ENCODE assay signal across 1 fruit fly cellular context in the genomic region with DNA sequence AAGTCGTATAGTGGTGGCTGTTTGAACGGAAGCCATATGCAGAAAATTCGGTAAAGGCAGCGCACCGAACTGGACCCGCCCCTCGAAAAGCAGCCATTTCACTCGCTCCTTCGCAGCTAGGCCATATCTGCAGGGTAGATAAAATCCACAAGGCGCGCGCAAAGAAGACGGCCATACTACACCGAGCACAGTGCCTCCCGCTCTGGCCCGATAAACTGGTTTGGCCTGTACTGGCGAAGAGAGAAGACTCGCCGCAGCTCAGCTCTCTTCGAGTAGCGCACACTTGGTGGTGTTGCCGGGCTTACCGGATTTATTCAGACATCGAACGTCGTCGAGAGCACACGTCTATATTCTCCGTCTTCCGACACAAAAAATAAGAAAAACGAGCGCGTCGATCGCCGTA.
TF ChIP-seq lines count a peak whose summit lies in the region.

A gene (plus strand): TSS at position 311 of the 403 bp plus-strand sequence.

TF ChIP-seq in whole organism, embryonic, 481 proteins besides CTCF, POLR2A, EP300 and RAD21 (continued from another document and continues in another):
- no peak for TF ChIP-seq CG1529 (GFP tag; optimal IDR thresholded peaks at IDR 0.05; lab: Kevin White, UChicago)
- no peak for TF ChIP-seq CG8924 (tag; optimal IDR thresholded peaks at IDR 0.05; lab: Kevin White, UChicago)
- TF ChIP-seq E2f2 (GFP tag; IDR thresholded peaks at IDR 0.05; lab: Robert Waterston, UW), result peak; percentile 29; the same call in 1 of the 2 replicates
- no peak for TF ChIP-seq CG11696 (GFP tag; IDR thresholded peaks at IDR 0.05; lab: Robert Waterston, UW)
- TF ChIP-seq Bdp1 (GFP tag; optimal IDR thresholded peaks at IDR 0.05; lab: Kevin White, UChicago), result no peak
- no peak for TF ChIP-seq CG7786 (GFP tag; optimal IDR thresholded peaks at IDR 0.05; lab: Kevin White, UChicago)
- no peak for TF ChIP-seq Spps (tag; optimal IDR thresholded peaks at IDR 0.05; lab: Kevin White, UChicago)
- peak; percentile 31; the same call in 1 of the 2 replicates for TF ChIP-seq Scr (GFP tag; IDR thresholded peaks at IDR 0.05; lab: Robert Waterston, UW; ENCODE audit: partially characterized antibody)
- no peak for TF ChIP-seq CG11504 (tag; optimal IDR thresholded peaks at IDR 0.05; lab: Kevin White, UChicago)
- TF ChIP-seq bigmax (GFP tag; optimal IDR thresholded peaks at IDR 0.05; lab: Kevin White, UChicago), result no peak
- no peak for TF ChIP-seq CG3995 (GFP tag; optimal IDR thresholded peaks at IDR 0.05; lab: Kevin White, UChicago)
- no peak for TF ChIP-seq nerfin-1 (tag; optimal IDR thresholded peaks at IDR 0.05; lab: Kevin White, UChicago)
- TF ChIP-seq org-1 (GFP tag; optimal IDR thresholded peaks at IDR 0.05; lab: Kevin White, UChicago), result no peak
- no peak for TF ChIP-seq CG6254 (GFP tag; optimal IDR thresholded peaks at IDR 0.05; lab: Kevin White, UChicago)
- no peak for TF ChIP-seq CG16779 (GFP tag; IDR thresholded peaks at IDR 0.05; lab: Robert Waterston, UW)
- TF ChIP-seq oc (tag; optimal IDR thresholded peaks at IDR 0.05; lab: Kevin White, UChicago), result peak; percentile 82
- TF ChIP-seq H15 (GFP tag; IDR thresholded peaks at IDR 0.05; lab: Robert Waterston, UW), result no peak
- no peak for TF ChIP-seq CG4854 (GFP tag; optimal IDR thresholded peaks at IDR 0.05; lab: Kevin White, UChicago)
- no peak for TF ChIP-seq ERR (GFP tag; optimal IDR thresholded peaks at IDR 0.05; lab: Kevin White, UChicago)
- TF ChIP-seq Neu2 (GFP tag; optimal IDR thresholded peaks at IDR 0.05; lab: Kevin White, UChicago; ENCODE audit: borderline replicate concordance), result no peak
- TF ChIP-seq shn (GFP tag; optimal IDR thresholded peaks at IDR 0.05; lab: Kevin White, UChicago), result no peak
- no peak for TF ChIP-seq Hand (GFP tag; optimal IDR thresholded peaks at IDR 0.05; lab: Kevin White, UChicago)
- no peak for TF ChIP-seq CG11247 (GFP tag; IDR thresholded peaks at IDR 0.05; lab: Robert Waterston, UW)
- TF ChIP-seq ara (GFP tag; IDR thresholded peaks at IDR 0.05; lab: Robert Waterston, UW), result 0 out of 2 replicates have a peak, but pooled peaks have one; percentile 13
- TF ChIP-seq Ravus (GFP tag; IDR thresholded peaks at IDR 0.05; lab: Robert Waterston, UW), result no peak
- no peak for TF ChIP-seq Gug (GFP tag; IDR thresholded peaks at IDR 0.05; lab: Robert Waterston, UW)
- TF ChIP-seq stwl (tag; optimal IDR thresholded peaks at IDR 0.05; lab: Kevin White, UChicago), result no peak
- no peak for TF ChIP-seq Hr78 (GFP tag; optimal IDR thresholded peaks at IDR 0.05; lab: Kevin White, UChicago)
- no peak for TF ChIP-seq sqz (GFP tag; optimal IDR thresholded peaks at IDR 0.05; lab: Kevin White, UChicago)
- TF ChIP-seq twi (tag; optimal IDR thresholded peaks at IDR 0.05; lab: Kevin White, UChicago), result peak; percentile 41
- no peak for TF ChIP-seq CG18011 (GFP tag; optimal IDR thresholded peaks at IDR 0.05; lab: Kevin White, UChicago)
- no peak for TF ChIP-seq gt (GFP tag; IDR thresholded peaks at IDR 0.05; lab: Robert Waterston, UW)
- no peak for TF ChIP-seq CG13624 (GFP tag; optimal IDR thresholded peaks at IDR 0.05; lab: Kevin White, UChicago)
- no peak for TF ChIP-seq CG4404 (GFP tag; IDR thresholded peaks at IDR 0.05; lab: Robert Waterston, UW)
- TF ChIP-seq dan (GFP tag; IDR thresholded peaks at IDR 0.05; lab: Robert Waterston, UW), result no peak
- TF ChIP-seq CG4360 (GFP tag; IDR thresholded peaks at IDR 0.05; lab: Robert Waterston, UW), result peak; percentile 56
- no peak for TF ChIP-seq CG17359 (tag; optimal IDR thresholded peaks at IDR 0.05; lab: Kevin White, UChicago)
- TF ChIP-seq tio (GFP tag; optimal IDR thresholded peaks at IDR 0.05; lab: Kevin White, UChicago), result no peak
- no peak for TF ChIP-seq gem (tag; optimal IDR thresholded peaks at IDR 0.05; lab: Kevin White, UChicago)
- peak; percentile 68 for TF ChIP-seq Opbp (GFP tag; IDR thresholded peaks at IDR 0.05; lab: Robert Waterston, UW; ENCODE audit: partially characterized antibody)
- TF ChIP-seq br (optimal IDR thresholded peaks at IDR 0.05; lab: Kevin White, UChicago), result no peak
- no peak for TF ChIP-seq lmd (GFP tag; IDR thresholded peaks at IDR 0.05; lab: Robert Waterston, UW)
- no peak for TF ChIP-seq CG18599 (GFP tag; optimal IDR thresholded peaks at IDR 0.05; lab: Kevin White, UChicago)
- no peak for TF ChIP-seq ken (GFP tag; IDR thresholded peaks at IDR 0.05; lab: Robert Waterston, UW)
- TF ChIP-seq zf30C (GFP tag; optimal IDR thresholded peaks at IDR 0.05; lab: Kevin White, UChicago), result peak; percentile 17
- no peak for TF ChIP-seq CG4328 (GFP tag; optimal IDR thresholded peaks at IDR 0.05; lab: Kevin White, UChicago)
- TF ChIP-seq CG43689 (GFP tag; IDR thresholded peaks at IDR 0.05; lab: Robert Waterston, UW), result no peak
- TF ChIP-seq dati (GFP tag; IDR thresholded peaks at IDR 0.05; lab: Robert Waterston, UW), result no peak
- no peak for TF ChIP-seq salm (tag; optimal IDR thresholded peaks at IDR 0.05; lab: Kevin White, UChicago)
- TF ChIP-seq CrebB (tag; optimal IDR thresholded peaks at IDR 0.05; lab: Kevin White, UChicago), result no peak
- TF ChIP-seq Rx (GFP tag; IDR thresholded peaks at IDR 0.05; lab: Robert Waterston, UW), result no peak
- TF ChIP-seq CG10321 (GFP tag; IDR thresholded peaks at IDR 0.05; lab: Robert Waterston, UW), result peak; percentile 99
- TF ChIP-seq CG6654 (GFP tag; optimal IDR thresholded peaks at IDR 0.05; lab: Kevin White, UChicago), result no peak
- no peak for TF ChIP-seq pfk (GFP tag; optimal IDR thresholded peaks at IDR 0.05; lab: Kevin White, UChicago)
- no peak for TF ChIP-seq onecut (GFP tag; IDR thresholded peaks at IDR 0.05; lab: Robert Waterston, UW)
- TF ChIP-seq chn (GFP tag; optimal IDR thresholded peaks at IDR 0.05; lab: Kevin White, UChicago), result no peak
- peak; percentile 61; the same call in 1 of the 2 replicates for TF ChIP-seq rib (GFP tag; IDR thresholded peaks at IDR 0.05; lab: Robert Waterston, UW)
- TF ChIP-seq cato (GFP tag; optimal IDR thresholded peaks at IDR 0.05; lab: Kevin White, UChicago; ENCODE audit: borderline replicate concordance), result no peak
- no peak for TF ChIP-seq tx (GFP tag; optimal IDR thresholded peaks at IDR 0.05; lab: Kevin White, UChicago)
- TF ChIP-seq so (GFP tag; IDR thresholded peaks at IDR 0.05; lab: Robert Waterston, UW), result no peak
- no peak for TF ChIP-seq CG11695 (GFP tag; IDR thresholded peaks at IDR 0.05; lab: Robert Waterston, UW)
- no peak for TF ChIP-seq CG7372 (GFP tag; IDR thresholded peaks at IDR 0.05; lab: Robert Waterston, UW)
- peak; percentile 13 for TF ChIP-seq grau (tag; optimal IDR thresholded peaks at IDR 0.05; lab: Kevin White, UChicago)
- TF ChIP-seq sr (GFP tag; IDR thresholded peaks at IDR 0.05; lab: Robert Waterston, UW), result peak; percentile 33; the same call in 1 of the 3 replicates
- 0 out of 3 replicates have a peak, but pooled peaks have one; percentile 54 for TF ChIP-seq CG2199 (GFP tag; IDR thresholded peaks at IDR 0.05; lab: Robert Waterston, UW)
- no peak for TF ChIP-seq CG5245 (GFP tag; optimal IDR thresholded peaks at IDR 0.05; lab: Kevin White, UChicago)
- TF ChIP-seq CG14441 (GFP tag; IDR thresholded peaks at IDR 0.05; lab: Robert Waterston, UW), result no peak; the same call in 1 of the 2 replicates
- TF ChIP-seq otp (GFP tag; IDR thresholded peaks at IDR 0.05; lab: Robert Waterston, UW), result 0 out of 3 replicates have a peak, but pooled peaks have one; percentile 40
- TF ChIP-seq NFAT (GFP tag; IDR thresholded peaks at IDR 0.05; lab: Robert Waterston, UW), result no peak
- no peak for TF ChIP-seq CG12299 (tag; optimal IDR thresholded peaks at IDR 0.05; lab: Kevin White, UChicago)
- no peak for TF ChIP-seq Dip2 (GFP tag; IDR thresholded peaks at IDR 0.05; lab: Robert Waterston, UW)
- TF ChIP-seq ase (GFP tag; IDR thresholded peaks at IDR 0.05; lab: Robert Waterston, UW), result no peak
- TF ChIP-seq CG12104 (GFP tag; optimal IDR thresholded peaks at IDR 0.05; lab: Kevin White, UChicago), result no peak
- no peak for TF ChIP-seq Ets65A (GFP tag; lab: Kevin White, UChicago)
- no peak for TF ChIP-seq CG12391 (tag; optimal IDR thresholded peaks at IDR 0.05; lab: Kevin White, UChicago)
- no peak for TF ChIP-seq Blimp-1 (GFP tag; optimal IDR thresholded peaks at IDR 0.05; lab: Kevin White, UChicago)
- TF ChIP-seq CG14965 (GFP tag; optimal IDR thresholded peaks at IDR 0.05; lab: Kevin White, UChicago; ENCODE audit: borderline replicate concordance), result no peak
- no peak for TF ChIP-seq al (GFP tag; IDR thresholded peaks at IDR 0.05; lab: Robert Waterston, UW)
- TF ChIP-seq CG4424 (GFP tag; optimal IDR thresholded peaks at IDR 0.05; lab: Kevin White, UChicago), result no peak
- TF ChIP-seq Hmx (GFP tag; optimal IDR thresholded peaks at IDR 0.05; lab: Kevin White, UChicago), result no peak
- TF ChIP-seq dpn (GFP tag; optimal IDR thresholded peaks at IDR 0.05; lab: Kevin White, UChicago), result no peak
- no peak for TF ChIP-seq CG8281 (tag; optimal IDR thresholded peaks at IDR 0.05; lab: Kevin White, UChicago)
- TF ChIP-seq CG16863 (GFP tag; optimal IDR thresholded peaks at IDR 0.05; lab: Kevin White, UChicago), result no peak
- TF ChIP-seq psq (GFP tag; optimal IDR thresholded peaks at IDR 0.05; lab: Kevin White, UChicago), result no peak
- TF ChIP-seq nom (GFP tag; optimal IDR thresholded peaks at IDR 0.05; lab: Kevin White, UChicago), result peak; percentile 57
- TF ChIP-seq odd (GFP tag; optimal IDR thresholded peaks at IDR 0.05; lab: Kevin White, UChicago), result no peak
- no peak for TF ChIP-seq CG7987 (GFP tag; optimal IDR thresholded peaks at IDR 0.05; lab: Kevin White, UChicago)
- no peak for TF ChIP-seq ap (GFP tag; IDR thresholded peaks at IDR 0.05; lab: Robert Waterston, UW)
- no peak for TF ChIP-seq maf-S (GFP tag; optimal IDR thresholded peaks at IDR 0.05; lab: Kevin White, UChicago)
- no peak for TF ChIP-seq CG7963 (GFP tag; IDR thresholded peaks at IDR 0.05; lab: Robert Waterston, UW; ENCODE audit: partially characterized antibody)
- no peak for TF ChIP-seq CG14014 (GFP tag; IDR thresholded peaks at IDR 0.05; lab: Robert Waterston, UW)
- no peak for TF ChIP-seq D19B (GFP tag; optimal IDR thresholded peaks at IDR 0.05; lab: Kevin White, UChicago)
- TF ChIP-seq Side (GFP tag; optimal IDR thresholded peaks at IDR 0.05; lab: Kevin White, UChicago), result peak; percentile 6
- TF ChIP-seq lab (GFP tag; optimal IDR thresholded peaks at IDR 0.05; lab: Kevin White, UChicago), result no peak
- no peak for TF ChIP-seq CG14710 (tag; optimal IDR thresholded peaks at IDR 0.05; lab: Kevin White, UChicago)
- TF ChIP-seq MBD-R2 (GFP tag; IDR thresholded peaks at IDR 0.05; lab: Robert Waterston, UW), result no peak
- TF ChIP-seq Vsx1 (GFP tag; optimal IDR thresholded peaks at IDR 0.05; lab: Kevin White, UChicago), result no peak
- no peak for TF ChIP-seq Mad (GFP tag; optimal IDR thresholded peaks at IDR 0.05; lab: Kevin White, UChicago)
- TF ChIP-seq dmrt99B (tag; optimal IDR thresholded peaks at IDR 0.05; lab: Kevin White, UChicago), result no peak
- peak; percentile 5; the same call in 1 of the 2 replicates for TF ChIP-seq CG32532 (GFP tag; IDR thresholded peaks at IDR 0.05; lab: Robert Waterston, UW)
- TF ChIP-seq CG10543 (GFP tag; optimal IDR thresholded peaks at IDR 0.05; lab: Kevin White, UChicago), result no peak
- peak; percentile 61 for TF ChIP-seq vvl (GFP tag; IDR thresholded peaks at IDR 0.05; lab: Robert Waterston, UW)
- TF ChIP-seq CG31365 (tag; optimal IDR thresholded peaks at IDR 0.05; lab: Kevin White, UChicago), result no peak
- TF ChIP-seq Eip74EF (GFP tag; optimal IDR thresholded peaks at IDR 0.05; lab: Kevin White, UChicago), result no peak
- peak; percentile 3 for TF ChIP-seq CG17385 (GFP tag; optimal IDR thresholded peaks at IDR 0.05; lab: Kevin White, UChicago)
- TF ChIP-seq CG7271 (tag; optimal IDR thresholded peaks at IDR 0.05; lab: Kevin White, UChicago), result no peak
- TF ChIP-seq CG8944 (GFP tag; optimal IDR thresholded peaks at IDR 0.05; lab: Kevin White, UChicago), result no peak
- TF ChIP-seq fd3F (GFP tag; optimal IDR thresholded peaks at IDR 0.05; lab: Kevin White, UChicago), result no peak
- TF ChIP-seq Hr51 (GFP tag; optimal IDR thresholded peaks at IDR 0.05; lab: Kevin White, UChicago), result no peak
- TF ChIP-seq CG11093 (GFP tag; IDR thresholded peaks at IDR 0.05; lab: Robert Waterston, UW), result no peak
- no peak for TF ChIP-seq Dip3 (GFP tag; optimal IDR thresholded peaks at IDR 0.05; lab: Kevin White, UChicago)
- TF ChIP-seq CG30403 (GFP tag; optimal IDR thresholded peaks at IDR 0.05; lab: Kevin White, UChicago), result no peak
- no peak for TF ChIP-seq CG4282 (GFP tag; optimal IDR thresholded peaks at IDR 0.05; lab: Kevin White, UChicago)
- TF ChIP-seq Hsf (GFP tag; optimal IDR thresholded peaks at IDR 0.05; lab: Kevin White, UChicago), result no peak
- TF ChIP-seq CG15601 (tag; optimal IDR thresholded peaks at IDR 0.05; lab: Kevin White, UChicago), result no peak
- no peak for TF ChIP-seq Elba2 (GFP tag; optimal IDR thresholded peaks at IDR 0.05; lab: Kevin White, UChicago)
- no peak for TF ChIP-seq CG15514 (GFP tag; optimal IDR thresholded peaks at IDR 0.05; lab: Kevin White, UChicago)
- no peak for TF ChIP-seq Pdp1 (GFP tag; optimal IDR thresholded peaks at IDR 0.05; lab: Kevin White, UChicago)
- no peak for TF ChIP-seq Xbp1 (GFP tag; optimal IDR thresholded peaks at IDR 0.05; lab: Kevin White, UChicago)
- no peak; the same call in 1 of the 2 replicates for TF ChIP-seq chm (GFP tag; IDR thresholded peaks at IDR 0.05; lab: Robert Waterston, UW)
- no peak for TF ChIP-seq YL-1 (GFP tag; optimal IDR thresholded peaks at IDR 0.05; lab: Kevin White, UChicago)
- no peak for TF ChIP-seq CG2889 (GFP tag; IDR thresholded peaks at IDR 0.05; lab: Robert Waterston, UW)
- TF ChIP-seq Dbx (GFP tag; IDR thresholded peaks at IDR 0.05; lab: Robert Waterston, UW), result no peak
- TF ChIP-seq Drgx (GFP tag; IDR thresholded peaks at IDR 0.05; lab: Robert Waterston, UW), result peak; percentile 24; the same call in 1 of the 2 replicates
- TF ChIP-seq NC2β (GFP tag; optimal IDR thresholded peaks at IDR 0.05; lab: Kevin White, UChicago), result no peak
- no peak for TF ChIP-seq Hr3 (GFP tag; optimal IDR thresholded peaks at IDR 0.05; lab: Kevin White, UChicago)
- no peak for TF ChIP-seq unpg (GFP tag; optimal IDR thresholded peaks at IDR 0.05; lab: Kevin White, UChicago)
- no peak; the same call in 1 of the 2 replicates for TF ChIP-seq sob (GFP tag; IDR thresholded peaks at IDR 0.05; lab: Robert Waterston, UW)
- no peak for TF ChIP-seq eve (GFP tag; optimal IDR thresholded peaks at IDR 0.05; lab: Kevin White, UChicago)
- no peak for TF ChIP-seq Lpt (GFP tag; optimal IDR thresholded peaks at IDR 0.05; lab: Kevin White, UChicago)
- no peak for TF ChIP-seq CG6683 (GFP tag; optimal IDR thresholded peaks at IDR 0.05; lab: Kevin White, UChicago)
- no peak for TF ChIP-seq CG4820 (GFP tag; optimal IDR thresholded peaks at IDR 0.05; lab: Kevin White, UChicago)
- TF ChIP-seq CG6175 (GFP tag; IDR thresholded peaks at IDR 0.05; lab: Robert Waterston, UW), result no peak
